Worm (Caenorhabditis elegans): ENCODE data around the gene F36H12.10.
"Not testable (repeated sequence)": the region's sequence is repeated elsewhere in the genome, so short reads cannot be mapped to it uniquely, and the experiment has no call there.

F36H12.10 gene

DNA sequence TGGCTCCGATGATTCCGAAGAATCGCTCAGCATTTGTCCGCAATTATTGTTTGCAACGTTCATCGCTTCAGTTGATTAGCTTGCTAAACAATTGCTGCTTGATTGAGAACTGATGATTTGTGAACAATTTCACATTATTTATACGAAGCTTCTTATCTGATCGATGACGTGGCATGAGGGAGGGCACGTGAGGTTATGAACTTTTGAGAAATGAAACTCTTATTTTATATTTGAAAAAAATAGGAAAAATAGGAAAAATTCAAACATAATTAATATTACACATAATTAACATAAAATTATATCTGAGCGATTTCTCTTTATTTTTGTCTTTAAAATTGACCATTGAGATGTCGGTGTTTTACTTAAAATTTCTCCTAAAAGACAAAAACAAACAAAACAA, at the start of gene F36H12.10:
Gene F36H12.10, minus strand, starts transcription at position 101 of the 400 bp plus-strand sequence.
- TF ChIP-seq lsy-2 (tag; optimal IDR thresholded peaks at IDR 0.05); ham-2 (GFP tag; optimal IDR thresholded peaks at IDR 0.05); lin-13 (tag; optimal IDR thresholded peaks at IDR 0.05): not testable (repeated sequence)

DNA sequence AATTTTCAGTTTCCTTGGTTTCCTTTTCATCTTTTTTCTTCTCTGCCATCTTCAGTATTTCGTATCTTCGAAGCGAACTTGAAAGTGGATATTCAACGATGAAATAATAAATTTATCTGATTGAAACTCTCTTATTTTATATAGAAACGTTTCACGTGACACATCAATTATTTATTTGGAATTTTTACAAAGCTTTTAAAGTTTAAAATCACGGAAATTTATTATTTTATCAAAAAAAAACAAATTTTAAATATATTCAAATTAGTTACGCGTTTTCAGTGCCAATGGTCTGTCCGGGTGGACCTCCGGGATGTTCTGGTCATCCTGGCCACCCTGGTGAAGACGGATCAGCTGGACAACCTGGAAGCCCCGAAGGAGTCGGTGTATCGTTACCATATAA, 48.5 kb upstream of the F36H12.10 start, which contains the start of gene ZK354.7:
Gene ZK354.7, minus strand, starts transcription at position 101 of the 400 bp plus-strand sequence.
- TF ChIP-seq ces-1 (GFP tag; optimal IDR thresholded peaks at IDR 0.05), result no peak
- TF ChIP-seq blmp-1 (tag; optimal IDR thresholded peaks at IDR 0.05), result no peak
- TF ChIP-seq lsy-2 (tag; optimal IDR thresholded peaks at IDR 0.05), result no peak
- no peak for TF ChIP-seq bed-3 (GFP tag; optimal IDR thresholded peaks at IDR 0.05)
- TF ChIP-seq ztf-11 (tag; optimal IDR thresholded peaks at IDR 0.05), result no peak
- no peak for TF ChIP-seq lin-13 (tag; optimal IDR thresholded peaks at IDR 0.05)
- no peak for TF ChIP-seq tbx-8 (GFP tag; optimal IDR thresholded peaks at IDR 0.05)
- TF ChIP-seq ham-2 (GFP tag; optimal IDR thresholded peaks at IDR 0.05), result no peak
- TF ChIP-seq sem-2 (GFP tag; optimal IDR thresholded peaks at IDR 0.05), result no peak
- TF ChIP-seq flh-1 (GFP tag; optimal IDR thresholded peaks at IDR 0.05), result no peak
- TF ChIP-seq unc-62 (GFP tag; optimal IDR thresholded peaks at IDR 0.05), result no peak
- TF ChIP-seq ceh-43 (GFP tag; optimal IDR thresholded peaks at IDR 0.05), result no peak
- no peak for TF ChIP-seq mls-2 (tag; optimal IDR thresholded peaks at IDR 0.05)
- TF ChIP-seq nhr-2 (tag; optimal IDR thresholded peaks at IDR 0.05), result no peak

DNA sequence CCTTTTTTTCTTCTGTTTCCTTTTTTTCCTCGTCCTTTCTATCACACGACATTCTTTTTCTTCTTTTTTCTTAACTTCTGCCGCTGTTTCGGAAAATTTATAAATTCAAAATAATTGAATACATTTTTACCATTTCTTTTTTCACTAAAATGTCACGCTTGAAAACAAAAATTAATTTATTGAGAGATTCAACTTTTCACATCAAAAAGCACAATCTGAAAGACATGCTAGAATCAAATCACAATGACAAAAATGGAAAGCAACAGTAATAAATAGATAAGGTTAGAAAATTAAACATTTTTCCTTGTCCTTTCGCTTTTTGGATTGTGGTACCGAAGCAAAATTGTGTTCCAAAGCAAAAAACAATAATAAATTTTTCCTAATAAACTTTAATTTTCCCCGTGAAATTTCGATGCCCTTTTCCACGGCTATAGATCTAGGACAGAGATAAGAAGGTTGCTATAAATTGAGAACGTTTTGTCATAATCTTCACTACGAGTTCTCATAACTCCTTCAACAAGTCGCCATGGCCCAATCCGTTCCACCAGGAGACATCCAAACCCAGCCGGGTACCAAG, 42.9 kb upstream of the F36H12.10 start, which contains the start of the genes ZK354.6 and msp-113:
Gene ZK354.6, minus strand, starts transcription at position 101 of the 577 bp plus-strand sequence.
Gene msp-113, plus strand, starts transcription at position 527 of the 577 bp plus-strand sequence.
- TF ChIP-seq mep-1 (tag; optimal IDR thresholded peaks at IDR 0.05) (no peak), unc-39 (tag; optimal IDR thresholded peaks at IDR 0.05) (no peak), ztf-11 (tag; optimal IDR thresholded peaks at IDR 0.05) (no peak), snpc-4 (tag; optimal IDR thresholded peaks at IDR 0.05) (no peak), tbx-8 (GFP tag; optimal IDR thresholded peaks at IDR 0.05) (no peak), ceh-39 (tag; optimal IDR thresholded peaks at IDR 0.05) (no peak)

DNA sequence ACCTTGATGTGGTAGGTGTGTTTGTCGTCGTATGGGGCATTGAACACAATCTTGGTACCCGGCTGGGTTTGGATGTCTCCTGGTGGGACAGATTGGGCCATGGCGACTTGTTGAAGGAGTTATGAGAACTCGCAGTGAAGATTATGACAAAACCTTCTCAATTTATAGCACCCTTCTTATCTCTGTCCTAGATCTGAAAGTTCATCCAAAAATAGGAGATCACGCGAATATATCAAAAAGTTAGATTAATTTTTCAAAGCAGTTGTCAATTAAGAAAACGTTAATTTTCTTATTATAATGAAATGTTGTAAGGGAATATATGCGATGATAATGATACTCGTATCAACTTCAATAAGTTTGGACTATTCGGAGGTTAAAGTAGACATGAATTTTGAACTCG, 40.7 kb upstream of the F36H12.10 start, which contains the start of gene msp-51:
Gene msp-51, minus strand, starts transcription at position 101 of the 400 bp plus-strand sequence.
- not testable (repeated sequence) for TF ChIP-seq elt-1 (tag; optimal IDR thresholded peaks at IDR 0.05; ENCODE audit: borderline replicate concordance, insufficient read depth); unc-39 (tag; optimal IDR thresholded peaks at IDR 0.05); ceh-43 (GFP tag; optimal IDR thresholded peaks at IDR 0.05)

DNA sequence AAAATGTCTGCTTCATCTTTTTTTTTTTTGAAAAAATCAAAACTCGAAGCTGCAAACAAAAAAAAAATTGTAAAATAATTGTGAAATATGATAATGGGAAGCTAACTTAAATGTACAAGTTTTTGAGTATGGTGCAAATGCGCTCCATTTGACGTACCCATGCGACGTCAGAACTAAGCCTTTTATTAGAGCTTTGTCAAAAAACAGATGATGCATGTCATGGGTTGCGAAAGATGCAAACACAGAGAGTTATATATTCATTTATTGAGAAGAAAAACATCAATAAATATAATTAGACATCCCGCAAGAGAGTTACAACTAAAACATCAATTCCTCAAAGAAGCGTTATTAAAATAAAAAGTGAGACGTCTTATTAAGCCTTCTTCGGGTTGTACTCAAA, 39.9 kb upstream of the F36H12.10 start:
- TF ChIP-seq mep-1 (tag; optimal IDR thresholded peaks at IDR 0.05), result no peak
- TF ChIP-seq zip-8 (tag; optimal IDR thresholded peaks at IDR 0.05), result no peak
- no peak for TF ChIP-seq flh-1 (GFP tag; optimal IDR thresholded peaks at IDR 0.05)
- TF ChIP-seq sem-2 (GFP tag; optimal IDR thresholded peaks at IDR 0.05), result no peak

DNA sequence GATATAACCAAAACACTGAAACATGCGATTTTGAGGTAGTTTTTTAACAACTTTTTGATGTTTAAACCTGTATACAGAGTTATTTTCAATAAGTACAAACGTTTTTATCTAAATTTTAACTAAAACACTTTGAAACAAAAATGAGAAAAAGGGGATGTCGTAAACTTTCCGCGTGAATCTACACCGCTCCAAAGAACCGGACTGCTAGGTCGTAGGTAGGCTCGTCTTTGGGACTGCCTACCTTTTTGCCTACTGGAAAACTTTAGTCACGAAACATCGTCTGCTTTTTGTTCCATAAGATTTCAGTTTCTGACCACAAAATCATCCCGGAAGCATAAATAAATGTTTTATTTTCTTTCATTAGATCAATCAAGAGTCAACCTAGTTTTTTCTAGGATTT, 36.6 kb upstream of the F36H12.10 start:
- TF ChIP-seq lsy-2 (tag; optimal IDR thresholded peaks at IDR 0.05) (no peak), snpc-4 (tag; optimal IDR thresholded peaks at IDR 0.05) (no peak), M03D4.4 (tag; optimal IDR thresholded peaks at IDR 0.05) (no peak), lin-13 (tag; optimal IDR thresholded peaks at IDR 0.05) (no peak), tbx-8 (GFP tag; optimal IDR thresholded peaks at IDR 0.05) (no peak), unc-39 (tag; optimal IDR thresholded peaks at IDR 0.05) (no peak), pha-4 (tag; optimal IDR thresholded peaks at IDR 0.05) (no peak), zip-8 (tag; optimal IDR thresholded peaks at IDR 0.05) (no peak), ces-1 (GFP tag; optimal IDR thresholded peaks at IDR 0.05) (no peak), mab-5 (tag; optimal IDR thresholded peaks at IDR 0.05) (no peak), elt-3 (tag; optimal IDR thresholded peaks at IDR 0.05) (no peak), nhr-76 (tag; optimal IDR thresholded peaks at IDR 0.05) (no peak), mep-1 (tag; optimal IDR thresholded peaks at IDR 0.05) (no peak), flh-1 (GFP tag; optimal IDR thresholded peaks at IDR 0.05) (no peak), nhr-28 (tag; optimal IDR thresholded peaks at IDR 0.05) (no peak), nhr-2 (tag; optimal IDR thresholded peaks at IDR 0.05) (no peak), nhr-12 (tag; optimal IDR thresholded peaks at IDR 0.05) (no peak), elt-1 (tag; optimal IDR thresholded peaks at IDR 0.05; ENCODE audit: borderline replicate concordance, insufficient read depth) (no peak), lin-32 (GFP tag; optimal IDR thresholded peaks at IDR 0.05) (no peak), ceh-43 (GFP tag; optimal IDR thresholded peaks at IDR 0.05) (no peak)
